Worm (Caenorhabditis elegans) whole organism, early embryonic: Measurements from ENCODE around the gene scl-10.
A peak's percentile ranks its signal among the peaks of the same experiment; 100 is the strongest.

ENCODE experiments used
- B0310.2 ChIP-seq: sonication (generic microtip); optimal IDR thresholded peaks from 2 replicates; lab custom pipeline; 2016; ENCODE audit warnings: mild to moderate bottlenecking, missing genetic modification characterization, missing compliant biosample characterization
- F13C5.2 ChIP-seq: sonication (generic microtip); optimal IDR thresholded peaks from 2 replicates; lab custom pipeline; 2017; ENCODE audit warnings: mild to moderate bottlenecking, missing genetic modification characterization, inconsistent platforms, missing compliant biosample characterization
- aly-1 ChIP-seq: sonication (generic microtip); optimal IDR thresholded peaks from 2 replicates; lab custom pipeline; 2016; ENCODE audit warnings: missing genetic modification characterization, missing compliant biosample characterization
- ama-1 ChIP-seq: fragments of 150-350 bp; optimal IDR thresholded peaks from 2 replicates; lab custom pipeline; 2014
- ceh-13 ChIP-seq: fragments of 200-800 bp; sonication (Bioruptor generic); optimal IDR thresholded peaks from 2 replicates; lab custom pipeline; 2018; ENCODE audit warnings: mild to moderate bottlenecking, missing genetic modification characterization, missing compliant biosample characterization
- ceh-36 ChIP-seq: sonication (generic microtip); optimal IDR thresholded peaks from 2 replicates; lab custom pipeline; 2016; ENCODE audit warnings: missing genetic modification characterization, inconsistent platforms, missing compliant biosample characterization
- ets-7 ChIP-seq: sonication (generic microtip); optimal IDR thresholded peaks from 2 replicates; lab custom pipeline; 2016; ENCODE audit warnings: missing genotype, missing genetic modification characterization, missing compliant biosample characterization
- flt-1 ChIP-seq: fragments of 200-800 bp; sonication (Bioruptor generic); IDR thresholded peaks from 2 replicates; pipeline ENCODE4 v1.3.6; 2022; ENCODE audit warnings: missing genetic modification characterization, missing compliant biosample characterization
- hmbx-1 ChIP-seq: sonication (generic microtip); optimal IDR thresholded peaks from 2 replicates; lab custom pipeline; 2016; ENCODE audit warnings: mild to moderate bottlenecking, missing genetic modification characterization, missing compliant biosample characterization
- hmg-4 ChIP-seq: fragments of 200-800 bp; sonication (Bioruptor generic); optimal IDR thresholded peaks from 2 replicates; lab custom pipeline; 2018; ENCODE audit warnings: mild to moderate bottlenecking, missing genetic modification characterization, missing compliant biosample characterization
- hnd-1 ChIP-seq: sonication (generic microtip); optimal IDR thresholded peaks from 2 replicates; lab custom pipeline; 2016; ENCODE audit warnings: missing genetic modification characterization, missing compliant biosample characterization
- pes-1 ChIP-seq: fragments of 200-800 bp; sonication (Bioruptor generic); IDR thresholded peaks from 2 replicates; pipeline ENCODE4 v1.3.6; 2022; ENCODE audit warnings: missing genetic modification reagents, missing genetic modification characterization, missing compliant biosample characterization
- scrt-1 ChIP-seq: fragments of 200-800 bp; sonication (Bioruptor generic); IDR thresholded peaks from 2 replicates; pipeline ENCODE4 v1.3.6; 2022; ENCODE audit warnings: missing genetic modification characterization, missing compliant biosample characterization
- sea-1 ChIP-seq: fragments of 200-800 bp; sonication (Bioruptor generic); conservative IDR thresholded peaks from 2 replicates; pipeline ENCODE4 v1.3.6; 2022; ENCODE audit warnings: missing genetic modification characterization, missing compliant biosample characterization
- tbx-11 ChIP-seq: fragments of 200-800 bp; sonication (Bioruptor generic); IDR thresholded peaks from 2 replicates; pipeline ENCODE4 v1.3.6; 2022; ENCODE audit warnings: missing genetic modification characterization, missing compliant biosample characterization
- tbx-37 ChIP-seq: fragments of 200-800 bp; sonication (Bioruptor generic); conservative IDR thresholded peaks from 2 replicates; pipeline ENCODE4 v1.3.6; 2022; ENCODE audit warnings: missing genetic modification reagents, missing genetic modification characterization, missing compliant biosample characterization
- tra-4 ChIP-seq: sonication (generic microtip); optimal IDR thresholded peaks from 2 replicates; lab custom pipeline; 2017; ENCODE audit warnings: missing genetic modification characterization, missing compliant biosample characterization

Gene scl-10

ce11 chrIV:13096778-13097177 is 48.5 kb downstream of the scl-10 start:
- TF ChIP-seq sea-1 (GFP tag; lab: Robert Waterston, UW) (no peak), hmbx-1 (tag; lab: Kevin White, UChicago) (no peak), hnd-1 (tag; lab: Kevin White, UChicago) (no peak), ceh-36 (tag; lab: Kevin White, UChicago) (no peak), ceh-13 (GFP tag; lab: Kevin White, UChicago) (no peak), scrt-1 (no peak), B0310.2 (tag; lab: Kevin White, UChicago) (no peak), hmg-4 (GFP tag; lab: Kevin White, UChicago) (no peak), ama-1 (no peak), tra-4 (tag; lab: Kevin White, UChicago) (no peak), flt-1 (GFP tag; lab: Robert Waterston, UW) (no peak), tbx-37 (GFP tag; lab: Robert Waterston, UW) (no peak), ets-7 (no peak), aly-1 (tag; lab: Kevin White, UChicago) (no peak), F13C5.2 (no peak), pes-1 (GFP tag; lab: Robert Waterston, UW) (no peak), tbx-11 (GFP tag; lab: Robert Waterston, UW) (no peak)

- TF ChIP-seq F13C5.2 (peak; percentile 41), sea-1 (GFP tag; lab: Robert Waterston, UW) (no peak)
These were observed 50.4 kb downstream of the scl-10 start, which contains the start of the genes dli-1, tin-9.2 and exos-4.1 for ce11 chrIV:13098652-13099051. Gene dli-1 (minus strand): TSS chrIV:13098792. Gene tin-9.2 (plus strand): TSS chrIV:13098995. Gene exos-4.1 (plus strand): TSS chrIV:13098999.
